Worm (Caenorhabditis elegans): ENCODE results near the gene fbxa-165.

fbxa-165 gene

ce11 chrII:1621795-1622194 is 5.5 kb upstream of the fbxa-165 start:
- TF ChIP-seq elt-2 (tag; optimal IDR thresholded peaks at IDR 0.05): peak; percentile 46
- TF ChIP-seq pat-9 (tag; optimal IDR thresholded peaks at IDR 0.05): no peak

DNA sequence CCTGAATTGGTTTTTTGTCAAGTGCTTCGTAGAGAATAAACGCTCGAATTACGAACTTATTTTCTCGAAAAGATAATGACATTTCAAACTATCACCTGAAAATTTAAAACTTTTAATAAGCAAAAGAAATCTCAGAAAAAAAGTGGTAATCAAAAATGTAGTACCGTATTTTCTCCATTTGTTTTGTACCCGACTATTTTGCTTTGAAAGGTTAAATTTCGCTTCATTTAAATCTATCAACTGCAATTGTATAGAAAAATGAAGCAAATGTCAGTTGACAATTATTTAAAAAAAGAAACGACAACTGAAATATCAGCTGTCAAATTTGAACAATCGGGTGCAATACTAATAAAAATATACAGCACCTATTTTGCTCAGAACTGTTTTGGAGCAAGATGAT is 4.9 kb upstream of the fbxa-165 start, which contains the start of gene fbxa-158:
TSS of gene fbxa-158 (minus strand) at position 101 of the 400 bp plus-strand sequence.
- no peak for TF ChIP-seq ceh-34 (tag; optimal IDR thresholded peaks at IDR 0.05)
- TF ChIP-seq hlh-8 (tag; optimal IDR thresholded peaks at IDR 0.05): no peak
- no peak for TF ChIP-seq sox-4 (tag; optimal IDR thresholded peaks at IDR 0.05)
- TF ChIP-seq ref-2 (tag; optimal IDR thresholded peaks at IDR 0.05): no peak
- TF ChIP-seq ahr-1 (tag; optimal IDR thresholded peaks at IDR 0.05): no peak
- TF ChIP-seq lin-11 (tag; optimal IDR thresholded peaks at IDR 0.05): no peak
- no peak for TF ChIP-seq che-1 (tag; optimal IDR thresholded peaks at IDR 0.05)
- no peak for TF ChIP-seq elt-4 (tag; optimal IDR thresholded peaks at IDR 0.05)

- no peak for TF ChIP-seq unc-86 (tag; optimal IDR thresholded peaks at IDR 0.05)
- TF ChIP-seq ceh-6 (GFP tag; optimal IDR thresholded peaks at IDR 0.05): no peak
- TF ChIP-seq gmeb-2 (tag; optimal IDR thresholded peaks at IDR 0.05): no peak
Observed at ce11 chrII:1618948-1619347, 2.7 kb upstream of the fbxa-165 start, which contains the start of gene fbxa-166. Gene fbxa-166, minus strand, starts transcription at chrII:1619048.

ce11 chrII:1613972-1614371 is 2.3 kb downstream of the fbxa-165 start, which contains the start of gene fbxa-164:
Gene fbxa-164, minus strand, starts transcription at chrII:1614072.
- TF ChIP-seq ttx-3 (tag; optimal IDR thresholded peaks at IDR 0.05) (no peak), tbx-7 (tag; optimal IDR thresholded peaks at IDR 0.05) (no peak), ahr-1 (tag; optimal IDR thresholded peaks at IDR 0.05) (no peak), elt-2 (tag; optimal IDR thresholded peaks at IDR 0.05) (no peak), dve-1 (tag; optimal IDR thresholded peaks at IDR 0.05) (no peak)

ce11 chrII:1610630-1611029 is 5.7 kb downstream of the fbxa-165 start, which contains the start of gene fbxa-163:
Gene fbxa-163, minus strand, starts transcription at chrII:1610730.
- TF ChIP-seq ets-4 (tag; optimal IDR thresholded peaks at IDR 0.05) (no peak), lim-6 (tag; optimal IDR thresholded peaks at IDR 0.05) (no peak), ceh-6 (GFP tag; optimal IDR thresholded peaks at IDR 0.05) (no peak), hlh-15 (tag; optimal IDR thresholded peaks at IDR 0.05) (no peak), dve-1 (tag; optimal IDR thresholded peaks at IDR 0.05) (no peak), ceh-24 (tag; optimal IDR thresholded peaks at IDR 0.05) (no peak), ceh-19 (GFP tag; optimal IDR thresholded peaks at IDR 0.05) (no peak), pax-1 (tag; optimal IDR thresholded peaks at IDR 0.05) (no peak), unc-55 (GFP tag; optimal IDR thresholded peaks at IDR 0.05) (no peak), fax-1 (tag; optimal IDR thresholded peaks at IDR 0.05) (no peak), hlh-6 (tag; optimal IDR thresholded peaks at IDR 0.05) (no peak), mec-3 (tag; optimal IDR thresholded peaks at IDR 0.05; ENCODE audit: borderline replicate concordance) (no peak), T23F11.4 (GFP tag; optimal IDR thresholded peaks at IDR 0.05) (no peak), K02D7.2 (tag; optimal IDR thresholded peaks at IDR 0.05) (no peak), C08G9.2 (tag; optimal IDR thresholded peaks at IDR 0.05) (no peak)

- TF ChIP-seq pros-1 (tag; optimal IDR thresholded peaks at IDR 0.05) (no peak), ets-4 (tag; optimal IDR thresholded peaks at IDR 0.05) (no peak), nhr-232 (tag; optimal IDR thresholded peaks at IDR 0.05) (no peak)
Observed at ce11 chrII:1608915-1609314, 7.4 kb downstream of the fbxa-165 start.

- no peak for TF ChIP-seq ceh-34 (tag; optimal IDR thresholded peaks at IDR 0.05)
- no peak for TF ChIP-seq eyg-1 (tag; optimal IDR thresholded peaks at IDR 0.05)
- no peak for TF ChIP-seq C08G9.2 (tag; optimal IDR thresholded peaks at IDR 0.05)
- no peak for TF ChIP-seq dve-1 (tag; optimal IDR thresholded peaks at IDR 0.05)
- no peak for TF ChIP-seq fkh-6 (tag; optimal IDR thresholded peaks at IDR 0.05)
- no peak for TF ChIP-seq sox-2 (GFP tag; IDR thresholded peaks at IDR 0.05)
- no peak for TF ChIP-seq nhr-11 (tag; optimal IDR thresholded peaks at IDR 0.05)
- TF ChIP-seq hlh-6 (tag; optimal IDR thresholded peaks at IDR 0.05): no peak
- TF ChIP-seq pag-3 (tag; optimal IDR thresholded peaks at IDR 0.05; ENCODE audit: borderline replicate concordance): no peak
- TF ChIP-seq K02D7.2 (tag; optimal IDR thresholded peaks at IDR 0.05): no peak
- TF ChIP-seq hlh-15 (tag; optimal IDR thresholded peaks at IDR 0.05): no peak
- TF ChIP-seq ztf-16 (tag; optimal IDR thresholded peaks at IDR 0.05): no peak
Observed at ce11 chrII:1607575-1607974, 8.7 kb downstream of the fbxa-165 start.

Measured in whole organism, late embryonic.